Worm (Caenorhabditis elegans) whole organism, L4/young adult: ENCODE results near the gene F26F2.11.

Source experiments
- W03F9.2 ChIP-seq: fragments of 150-350 bp; optimal IDR thresholded peaks from 2 replicates; lab custom pipeline; 2014; ENCODE audit warnings: missing biosample characterization, missing genetic modification characterization
- dao-5 ChIP-seq: sonication (generic microtip); optimal IDR thresholded peaks from 2 replicates; lab custom pipeline; 2016; ENCODE audit warnings: missing genotype, missing genetic modification characterization, moderate library complexity, missing compliant biosample characterization
- him-1 ChIP-seq: sonication (generic microtip); optimal IDR thresholded peaks from 2 replicates; lab custom pipeline; 2016; ENCODE audit warnings: missing genotype, missing genetic modification reagents, missing genetic modification characterization, missing compliant biosample characterization

- no peak for TF ChIP-seq him-1 (tag; lab: Kevin White, UChicago)
- TF ChIP-seq dao-5: no peak
- no peak for TF ChIP-seq W03F9.2 (tag; lab: Kevin White, UChicago)
Measured at ce11 chrV:20574314-20574713, 21.2 kb downstream of the F26F2.11 start, which contains the start of gene clec-263.
